Fruit fly (Drosophila melanogaster): ENCODE results near the gene mus312.

The mus312 gene

dm6 chr3L:7328567-7329253, at the start of gene mus312, which contains the start of the genes mrva and CG42307 (continued):
- TF ChIP-seq Atf-2 (GFP tag; optimal IDR thresholded peaks at IDR 0.05), result peak; percentile 26
- no peak for TF ChIP-seq CG7839 (tag; optimal IDR thresholded peaks at IDR 0.05)
- TF ChIP-seq sob (GFP tag; IDR thresholded peaks at IDR 0.05), result peak; percentile 82
- TF ChIP-seq CG5953 (GFP tag; IDR thresholded peaks at IDR 0.05), result peak; percentile 68; the same call in 1 of the 2 replicates
- TF ChIP-seq Optix (GFP tag; IDR thresholded peaks at IDR 0.05), result 0 out of 3 replicates have a peak, but pooled peaks have one; percentile 34
- no peak for TF ChIP-seq CG31365 (tag; optimal IDR thresholded peaks at IDR 0.05)
- TF ChIP-seq ac (GFP tag; optimal IDR thresholded peaks at IDR 0.05), result peak; percentile 52
- TF ChIP-seq Hr3 (GFP tag; optimal IDR thresholded peaks at IDR 0.05), result peak; percentile 90
- TF ChIP-seq CG11456 (GFP tag; IDR thresholded peaks at IDR 0.05), result peak; percentile 81; the same call in 2 of the 3 replicates
- TF ChIP-seq CG18262 (tag; optimal IDR thresholded peaks at IDR 0.05), result peak; percentile 92
- peak; percentile 73 for TF ChIP-seq HmgZ (tag; optimal IDR thresholded peaks at IDR 0.05)
- TF ChIP-seq CG2875 (GFP tag; optimal IDR thresholded peaks at IDR 0.05), result peak; percentile 52
- no peak for TF ChIP-seq eyg (GFP tag; optimal IDR thresholded peaks at IDR 0.05)
- TF ChIP-seq CG2712 (tag; optimal IDR thresholded peaks at IDR 0.05), result peak; percentile 95
- TF ChIP-seq rib (GFP tag; IDR thresholded peaks at IDR 0.05), result peak; percentile 46
- TF ChIP-seq crp (GFP tag; optimal IDR thresholded peaks at IDR 0.05), result peak; percentile 82 to 96
- TF ChIP-seq CG34376 (GFP tag; optimal IDR thresholded peaks at IDR 0.05), result peak; percentile 48
- no peak for TF ChIP-seq CG14965 (GFP tag; optimal IDR thresholded peaks at IDR 0.05; ENCODE audit: borderline replicate concordance)
- TF ChIP-seq Meics (GFP tag; optimal IDR thresholded peaks at IDR 0.05), result peak; percentile 85
- peak; percentile 84 for TF ChIP-seq CG30403 (GFP tag; optimal IDR thresholded peaks at IDR 0.05)
- no peak for TF ChIP-seq CG12071 (GFP tag; optimal IDR thresholded peaks at IDR 0.05)
- peak; percentile 60 for TF ChIP-seq Hsf (GFP tag; optimal IDR thresholded peaks at IDR 0.05)
- peak; percentile 75 for TF ChIP-seq CG2120 (GFP tag; optimal IDR thresholded peaks at IDR 0.05)
- peak; percentile 91 for TF ChIP-seq CG6689 (GFP tag; IDR thresholded peaks at IDR 0.05)
- TF ChIP-seq oc (tag; optimal IDR thresholded peaks at IDR 0.05), result peak; percentile 84
- peak; percentile 82 for TF ChIP-seq tin (GFP tag; optimal IDR thresholded peaks at IDR 0.05)
- peak; percentile 56; the same call in 1 of the 2 replicates for TF ChIP-seq klu (GFP tag; IDR thresholded peaks at IDR 0.05)
- TF ChIP-seq CG9727 (GFP tag; optimal IDR thresholded peaks at IDR 0.05), result peak; percentile 78
- no peak for TF ChIP-seq CG10274 (GFP tag; optimal IDR thresholded peaks at IDR 0.05)
- TF ChIP-seq h (optimal IDR thresholded peaks at IDR 0.05), result no peak
- 0 out of 2 replicates have a peak, but pooled peaks have one; percentile 31 for TF ChIP-seq Gsc (GFP tag; IDR thresholded peaks at IDR 0.05)
- peak; percentile 4 for TF ChIP-seq CTCF (GFP tag; optimal IDR thresholded peaks at IDR 0.05)
- peak; percentile 82 for TF ChIP-seq CG4404 (GFP tag; IDR thresholded peaks at IDR 0.05)
- TF ChIP-seq CG32772 (GFP tag; IDR thresholded peaks at IDR 0.05), result peak; percentile 82
- peak; percentile 63 for TF ChIP-seq croc (GFP tag; conservative IDR thresholded peaks at IDR 0.05)
- TF ChIP-seq Eip74EF (GFP tag; optimal IDR thresholded peaks at IDR 0.05), result peak in 1 of 2 experiments; percentile 64
- peak; percentile 54 for TF ChIP-seq schlank (tag; optimal IDR thresholded peaks at IDR 0.05)
- peak; percentile 87 for TF ChIP-seq CG4617 (GFP tag; optimal IDR thresholded peaks at IDR 0.05; ENCODE audit: borderline replicate concordance)
- peak; percentile 79 for TF ChIP-seq ttk (GFP tag; IDR thresholded peaks at IDR 0.05)
- TF ChIP-seq btn (GFP tag; optimal IDR thresholded peaks at IDR 0.05), result no peak
- peak; percentile 92 for TF ChIP-seq vvl (GFP tag; IDR thresholded peaks at IDR 0.05)
- peak; percentile 14 for TF ChIP-seq Bteb2 (GFP tag; optimal IDR thresholded peaks at IDR 0.05)
- TF ChIP-seq grau (tag; optimal IDR thresholded peaks at IDR 0.05), result peak; percentile 94
- TF ChIP-seq sug (tag; optimal IDR thresholded peaks at IDR 0.05), result peak; percentile 93
- TF ChIP-seq bigmax (GFP tag; optimal IDR thresholded peaks at IDR 0.05), result no peak
- TF ChIP-seq CG1647 (GFP tag; optimal IDR thresholded peaks at IDR 0.05), result peak; percentile 44
- no peak for TF ChIP-seq CG8281 (tag; optimal IDR thresholded peaks at IDR 0.05)
- TF ChIP-seq Awh (GFP tag; IDR thresholded peaks at IDR 0.05), result peak; percentile 73
- peak; percentile 82 for TF ChIP-seq lmd (GFP tag; IDR thresholded peaks at IDR 0.05)
- TF ChIP-seq trh (GFP tag; optimal IDR thresholded peaks at IDR 0.05), result peak; percentile 32
- TF ChIP-seq CG1792 (GFP tag; optimal IDR thresholded peaks at IDR 0.05), result peak; percentile 28

All from whole organism, embryonic.